Worm (Caenorhabditis elegans) whole organism, L4 larva: Measurements from ENCODE around the gene glb-16.
A peak's percentile ranks its signal among the peaks of the same experiment; 100 is the strongest.

Source experiments
- F10B5.3 ChIP-seq: sonication (generic microtip); optimal IDR thresholded peaks from 2 replicates; lab custom pipeline; 2016; ENCODE audit warnings: mild to moderate bottlenecking, missing genetic modification characterization, missing compliant biosample characterization
- F37D6.2 ChIP-seq: sonication (generic microtip); optimal IDR thresholded peaks from 2 replicates; lab custom pipeline; 2016; ENCODE audit warnings: mild to moderate bottlenecking, missing genetic modification characterization, missing compliant biosample characterization
- F49E8.2 ChIP-seq: sonication (generic microtip); optimal IDR thresholded peaks from 2 replicates; lab custom pipeline; 2016; ENCODE audit warnings: missing compliant biosample characterization, mild to moderate bottlenecking, missing genetic modification characterization, borderline replicate concordance
- T26A8.4 ChIP-seq: fragments of 200-800 bp; sonication (Bioruptor generic); IDR thresholded peaks from 2 replicates; pipeline ENCODE4 v1.3.6; 2022; ENCODE audit warnings: missing genetic modification characterization, missing compliant biosample characterization
- Y48G9A.11 ChIP-seq: fragments of 200-800 bp; sonication (Bioruptor generic); IDR thresholded peaks from 2 replicates; pipeline ENCODE4 v1.3.6; 2022; ENCODE audit warnings: missing genetic modification reagents, missing genetic modification characterization, missing compliant biosample characterization
- Y75B8A.6 ChIP-seq: fragments of 200-800 bp; sonication (Bioruptor generic); IDR thresholded peaks from 2 replicates; pipeline ENCODE4 v1.3.6; 2022; ENCODE audit warnings: missing genetic modification reagents, missing genetic modification characterization, missing compliant biosample characterization
- ZK337.2 ChIP-seq: fragments of 200-800 bp; sonication (Bioruptor generic); IDR thresholded peaks from 2 replicates; pipeline ENCODE4 v1.3.6; 2022; ENCODE audit warnings: missing genetic modification reagents, missing genetic modification characterization, missing compliant biosample characterization
- aha-1 ChIP-seq: fragments of 150-350 bp; peaks from one replicate; lab custom pipeline; 2014; ENCODE audit warnings: missing biosample characterization, missing genetic modification characterization
- arid-1 ChIP-seq: fragments of 200-800 bp; sonication (Bioruptor generic); conservative IDR thresholded peaks from 2 replicates; pipeline ENCODE4 v1.3.6; 2022; ENCODE audit warnings: missing genetic modification reagents, missing genetic modification characterization, missing compliant biosample characterization
- attf-4 ChIP-seq: sonication (generic microtip); optimal IDR thresholded peaks from 3 replicates; lab custom pipeline; 2017; ENCODE audit warnings: missing biosample characterization, missing genetic modification characterization
- ceh-28 ChIP-seq: fragments of 150-350 bp; optimal IDR thresholded peaks from 2 replicates; lab custom pipeline; 2014; ENCODE audit warnings: missing biosample characterization, missing genetic modification reagents, missing genetic modification characterization
- daf-12 ChIP-seq: fragments of 150-350 bp; optimal IDR thresholded peaks from 2 replicates; lab custom pipeline; 2014; ENCODE audit warnings: missing biosample characterization, missing genetic modification reagents, missing genetic modification characterization
- dmd-6 ChIP-seq: fragments of 200-800 bp; sonication (Bioruptor generic); IDR thresholded peaks from 2 replicates; pipeline ENCODE4 v1.3.6; 2022; ENCODE audit warnings: missing genetic modification reagents, missing genetic modification characterization, missing compliant biosample characterization
- gei-8 ChIP-seq: fragments of 200-800 bp; sonication (Bioruptor generic); optimal IDR thresholded peaks from 2 replicates; lab custom pipeline; 2018; ENCODE audit warnings: mild to moderate bottlenecking, missing genetic modification characterization, missing compliant biosample characterization
- hmg-1.1 ChIP-seq: fragments of 200-800 bp; sonication (Bioruptor generic); IDR thresholded peaks from 2 replicates; pipeline ENCODE4 v1.3.6; 2022; ENCODE audit warnings: missing genetic modification reagents, missing genetic modification characterization, missing compliant biosample characterization
- jun-1 ChIP-seq: fragments of 150-350 bp; optimal IDR thresholded peaks from 2 replicates; lab custom pipeline; 2014; ENCODE audit warnings: missing biosample characterization, missing genetic modification reagents, missing genetic modification characterization
- lin-29 ChIP-seq: fragments of 200-800 bp; sonication (Bioruptor generic); IDR thresholded peaks from 2 replicates; pipeline ENCODE4 v1.3.6; 2022; ENCODE audit warnings: missing genetic modification reagents, missing genetic modification characterization, missing compliant biosample characterization
- lin-39 ChIP-seq: fragments of 150-350 bp; optimal IDR thresholded peaks from 2 replicates; lab custom pipeline; 2014; ENCODE audit warnings: missing biosample characterization, missing genetic modification reagents, missing genetic modification characterization
- mes-2 ChIP-seq: sonication (generic microtip); optimal IDR thresholded peaks from 2 replicates; lab custom pipeline; 2016; ENCODE audit warnings: missing genotype, mild to moderate bottlenecking, missing genetic modification characterization, missing compliant biosample characterization; ENCODE audit not compliant: poor library complexity, severe bottlenecking
- mxl-2 ChIP-seq: fragments of 200-800 bp; sonication (Bioruptor generic); conservative IDR thresholded peaks from 2 replicates; pipeline ENCODE4 v1.3.6; 2022; ENCODE audit warnings: missing genetic modification reagents, missing genetic modification characterization, missing compliant biosample characterization
- mxl-3 ChIP-seq: fragments of 200-800 bp; sonication (Bioruptor generic); optimal IDR thresholded peaks from 2 replicates; lab custom pipeline; 2018; ENCODE audit warnings: mild to moderate bottlenecking, missing genetic modification characterization, missing compliant biosample characterization
- nhr-28 ChIP-seq: fragments of 150-350 bp; optimal IDR thresholded peaks from 2 replicates; lab custom pipeline; 2014; ENCODE audit warnings: missing biosample characterization, missing genetic modification characterization
- nhr-48 ChIP-seq: sonication (generic microtip); optimal IDR thresholded peaks from 2 replicates; lab custom pipeline; 2016; ENCODE audit warnings: mild to moderate bottlenecking, missing genetic modification characterization, missing compliant biosample characterization
- nhr-76 ChIP-seq: fragments of 150-350 bp; optimal IDR thresholded peaks from 2 replicates; lab custom pipeline; 2014; ENCODE audit warnings: missing biosample characterization, missing genetic modification characterization
- nhr-77 ChIP-seq: fragments of 150-350 bp; optimal IDR thresholded peaks from 2 replicates; lab custom pipeline; 2014; ENCODE audit warnings: missing biosample characterization, missing genetic modification characterization
- pha-4 ChIP-seq, 2 experiments: fragments of 150-350 bp in 1 of 2; fragments of 200-800 bp in 1 of 2; sonication (Bioruptor generic) in 1 of 2; IDR thresholded peaks in 1 of 2; optimal IDR thresholded peaks in 1 of 2; 2 replicates each; pipeline versions ENCODE4 v1.3.6 to Lab custom; 2014 to 2022; ENCODE audit warnings: missing genetic modification characterization in 2 of 2, missing genetic modification reagents in 2 of 2, missing biosample characterization in 1 of 2, missing compliant biosample characterization in 1 of 2
- php-3 ChIP-seq: fragments of 200-800 bp; sonication (Bioruptor generic); IDR thresholded peaks from 2 replicates; pipeline ENCODE4 v1.3.6; 2022; ENCODE audit warnings: missing genetic modification reagents, missing genetic modification characterization, missing compliant biosample characterization
- saeg-2 ChIP-seq: fragments of 200-800 bp; sonication (Bioruptor generic); IDR thresholded peaks from 2 replicates; pipeline ENCODE4 v1.3.6; 2022; ENCODE audit warnings: missing genetic modification reagents, missing genetic modification characterization, missing compliant biosample characterization
- set-16 ChIP-seq: fragments of 200-800 bp; sonication (Bioruptor generic); IDR thresholded peaks from 2 replicates; pipeline ENCODE4 v1.3.6; 2022; ENCODE audit warnings: missing genetic modification reagents, missing genetic modification characterization, missing compliant biosample characterization
- spr-1 ChIP-seq: sonication (generic microtip); optimal IDR thresholded peaks from 2 replicates; lab custom pipeline; 2016; ENCODE audit warnings: mild to moderate bottlenecking, missing genetic modification characterization, missing compliant biosample characterization
- spr-3 ChIP-seq: fragments of 200-800 bp; sonication (Bioruptor generic); optimal IDR thresholded peaks from 2 replicates; lab custom pipeline; 2018; ENCODE audit warnings: mild to moderate bottlenecking, missing genetic modification characterization, missing compliant biosample characterization
- unc-39 ChIP-seq: sonication (generic microtip); optimal IDR thresholded peaks from 2 replicates; lab custom pipeline; 2017; ENCODE audit warnings: missing biosample characterization, missing genetic modification characterization
- unc-62 ChIP-seq, 3 experiments: fragments of 150-350 bp in 1 of 3; sonication (generic microtip); optimal IDR thresholded peaks in 2 of 3; peaks in 1 of 3; 1 replicate in 1 of 3; 2 replicates in 2 of 3; lab custom pipeline; 2014 to 2017; ENCODE audit warnings: missing biosample characterization in 3 of 3, missing genetic modification characterization in 3 of 3, missing genetic modification reagents in 3 of 3, missing genotype in 1 of 3
- vab-7 ChIP-seq: fragments of 200-800 bp; sonication (Bioruptor generic); IDR thresholded peaks from 2 replicates; pipeline ENCODE4 v1.3.6; 2022; ENCODE audit warnings: missing genetic modification reagents, missing genetic modification characterization, missing compliant biosample characterization
- zag-1 ChIP-seq: fragments of 150-350 bp; optimal IDR thresholded peaks from 2 replicates; lab custom pipeline; 2014; ENCODE audit warnings: missing biosample characterization, missing genetic modification characterization
- zfp-3 ChIP-seq: fragments of 200-800 bp; sonication (Bioruptor generic); conservative IDR thresholded peaks from 2 replicates; pipeline ENCODE4 v1.3.6; 2022; ENCODE audit warnings: missing genetic modification reagents, missing genetic modification characterization, missing compliant biosample characterization
- zip-2 ChIP-seq: fragments of 150-350 bp; optimal IDR thresholded peaks from 2 replicates; lab custom pipeline; 2014; ENCODE audit warnings: missing biosample characterization, missing genetic modification characterization
- ztf-11 ChIP-seq: fragments of 150-350 bp; optimal IDR thresholded peaks from 2 replicates; lab custom pipeline; 2014; ENCODE audit warnings: missing biosample characterization, missing genetic modification characterization

Gene glb-16

ce11 chrX:7500970-7501369, 39.0 kb downstream of the glb-16 start, which contains the start of gene uggt-1 (continued):
- TF ChIP-seq ZK337.2 (GFP tag; lab: Robert Waterston, UW) (no peak), hmg-1.1 (peak; percentile 95), lin-29 (no peak), mes-2 (tag; lab: Kevin White, UChicago) (peak; percentile 93), set-16 (no peak), spr-1 (no peak), nhr-28 (tag; lab: Kevin White, UChicago) (peak; percentile 85), spr-3 (GFP tag; lab: Kevin White, UChicago) (no peak), gei-8 (GFP tag; lab: Kevin White, UChicago) (no peak), nhr-76 (no peak), dmd-6 (GFP tag; lab: Robert Waterston, UW) (peak; percentile 88), Y75B8A.6 (GFP tag; lab: Robert Waterston, UW) (no peak)

ce11 chrX:7495491-7495890, 44.4 kb downstream of the glb-16 start, which contains the start of gene try-14:
TSS of gene try-14 (minus strand) at chrX:7495591.
- no peak for TF ChIP-seq mxl-2
- no peak for TF ChIP-seq F10B5.3
- TF ChIP-seq arid-1 (GFP tag; lab: Robert Waterston, UW), result no peak
- no peak for TF ChIP-seq Y48G9A.11
- TF ChIP-seq php-3 (GFP tag; lab: Robert Waterston, UW), result no peak
- TF ChIP-seq lin-39 (tag; lab: Kevin White, UChicago), result no peak
- TF ChIP-seq mxl-3 (GFP tag; lab: Kevin White, UChicago), result no peak
- TF ChIP-seq pha-4 (GFP tag; IDR thresholded peaks at IDR 0.05; lab: Robert Waterston, UW), result no peak
- TF ChIP-seq pha-4 (tag; optimal IDR thresholded peaks at IDR 0.05; lab: Kevin White, UChicago), result no peak
- TF ChIP-seq zfp-3 (GFP tag; lab: Robert Waterston, UW), result no peak
- TF ChIP-seq, all 104 proteins: peak for 0

- no peak for TF ChIP-seq daf-12
- TF ChIP-seq nhr-48 (tag; lab: Kevin White, UChicago), result no peak
- TF ChIP-seq zip-2, result no peak
- no peak for TF ChIP-seq hmg-1.1
- TF ChIP-seq attf-4 (tag; lab: Kevin White, UChicago), result no peak
- no peak for TF ChIP-seq saeg-2 (GFP tag; lab: Robert Waterston, UW)
- TF ChIP-seq F49E8.2 (tag; lab: Kevin White, UChicago), result no peak
- no peak for TF ChIP-seq unc-39 (tag; lab: Kevin White, UChicago)
- no peak for TF ChIP-seq F37D6.2
- no peak for TF ChIP-seq F10B5.3
- TF ChIP-seq set-16, result no peak
- TF ChIP-seq zag-1 (tag; lab: Kevin White, UChicago), result no peak
- TF ChIP-seq nhr-77 (tag; lab: Kevin White, UChicago), result no peak
- no peak for TF ChIP-seq jun-1
- no peak for TF ChIP-seq ztf-11 (tag; lab: Kevin White, UChicago)
- no peak for TF ChIP-seq vab-7 (GFP tag; lab: Robert Waterston, UW)
- no peak for TF ChIP-seq T26A8.4 (GFP tag; lab: Robert Waterston, UW)
- no peak for TF ChIP-seq gei-8 (GFP tag; lab: Kevin White, UChicago)
- TF ChIP-seq nhr-76, result no peak
- TF ChIP-seq php-3 (GFP tag; lab: Robert Waterston, UW), result no peak
Measured at ce11 chrX:7493020-7493419, 46.9 kb downstream of the glb-16 start, which contains the start of gene F48E3.2. TSS of gene F48E3.2 (minus strand) at chrX:7493120.

- TF ChIP-seq aha-1 (no peak), unc-62 (GFP tag; optimal IDR thresholded peaks at IDR 0.05 in 1 of 2; lab: Kevin White, UChicago) (peak in 1 of 2 experiments; percentile 89), unc-62 (tag; optimal IDR thresholded peaks at IDR 0.05; lab: Kevin White, UChicago) (no peak), mxl-3 (GFP tag; lab: Kevin White, UChicago) (no peak), ceh-28 (tag; lab: Kevin White, UChicago) (no peak), daf-12 (no peak)
Measured at ce11 chrX:7491521-7491920, 48.4 kb downstream of the glb-16 start.
